Fruit fly (Drosophila melanogaster) whole organism, embryonic: Measurements from ENCODE around the gene Cyfip.

Experiments
- Blimp-1 ChIP-seq: fragments of 200-800 bp; sonication (Bioruptor generic); optimal IDR thresholded peaks from 3 replicates; lab custom pipeline; 2018; ENCODE audit warnings: missing biosample characterization, missing genetic modification characterization, mild to moderate bottlenecking, moderate library complexity, missing genetic modification reagents
- CG10565 ChIP-seq: fragments of 200-800 bp; sonication (Bioruptor generic); optimal IDR thresholded peaks from 3 replicates; lab custom pipeline; 2016; ENCODE audit warnings: missing biosample characterization, mild to moderate bottlenecking, missing genetic modification characterization
- CG12071 ChIP-seq: fragments of 200-800 bp; sonication (Bioruptor generic); optimal IDR thresholded peaks from 3 replicates; lab custom pipeline; 2018; ENCODE audit warnings: missing biosample characterization, mild to moderate bottlenecking, missing genetic modification characterization
- CG12769 ChIP-seq: fragments of 200-800 bp; sonication (Bioruptor generic); optimal IDR thresholded peaks from 2 replicates; lab custom pipeline; 2019; ENCODE audit warnings: missing biosample characterization, mild to moderate bottlenecking, missing genetic modification characterization, moderate library complexity
- CG1602 ChIP-seq: fragments of 200-800 bp; sonication (Bioruptor generic); optimal IDR thresholded peaks from 3 replicates; lab custom pipeline; 2016; ENCODE audit warnings: missing biosample characterization, missing genetic modification characterization
- CG17186 ChIP-seq: fragments of 200-800 bp; sonication (Bioruptor generic); optimal IDR thresholded peaks from 3 replicates; lab custom pipeline; 2017; ENCODE audit warnings: missing biosample characterization, missing genetic modification reagents, missing genetic modification characterization
- CG17385 ChIP-seq: fragments of 200-800 bp; sonication (Bioruptor generic); optimal IDR thresholded peaks from 3 replicates; lab custom pipeline; 2018; ENCODE audit warnings: missing biosample characterization, mild to moderate bottlenecking, missing genetic modification characterization
- CG17568 ChIP-seq: fragments of 200-800 bp; sonication (Bioruptor generic); optimal IDR thresholded peaks from 2 replicates; lab custom pipeline; 2018; ENCODE audit warnings: missing biosample characterization, mild to moderate bottlenecking, missing genetic modification characterization, moderate library complexity
- CG30403 ChIP-seq: fragments of 200-800 bp; sonication (Bioruptor generic); optimal IDR thresholded peaks from 3 replicates; lab custom pipeline; 2016; ENCODE audit warnings: missing biosample characterization, missing genetic modification characterization
- CG3163 ChIP-seq: fragments of 200-800 bp; sonication (Bioruptor generic); optimal IDR thresholded peaks from 3 replicates; lab custom pipeline; 2016; ENCODE audit warnings: missing biosample characterization, missing genetic modification characterization
- CG3281 ChIP-seq: fragments of 200-800 bp; sonication (Bioruptor generic); optimal IDR thresholded peaks from 3 replicates; lab custom pipeline; 2017; ENCODE audit warnings: missing biosample characterization, mild to moderate bottlenecking, missing genetic modification characterization
- CG42726 ChIP-seq: fragments of 200-800 bp; sonication (Bioruptor generic); IDR thresholded peaks from 2 replicates; pipeline ENCODE4 v1.3.6; 2022; ENCODE audit warnings: missing biosample characterization, missing genetic modification characterization; ENCODE audit not compliant: partially characterized antibody
- CG4730 ChIP-seq: fragments of 200-800 bp; sonication (Bioruptor generic); IDR thresholded peaks from 2 replicates; pipeline ENCODE4 v1.3.6; 2022; ENCODE audit warnings: missing biosample characterization, missing genetic modification characterization
- CG6654 ChIP-seq: fragments of 200-800 bp; sonication (Bioruptor generic); optimal IDR thresholded peaks from 2 replicates; lab custom pipeline; 2017; ENCODE audit warnings: missing biosample characterization, mild to moderate bottlenecking, missing genetic modification characterization
- CG7745 ChIP-seq: fragments of 200-800 bp; sonication (Bioruptor generic); optimal IDR thresholded peaks from 2 replicates; lab custom pipeline; 2018; ENCODE audit warnings: missing biosample characterization, mild to moderate bottlenecking, missing genetic modification characterization, moderate library complexity
- CG8290 ChIP-seq, 3 experiments: fragments of 200-800 bp; sonication (Bioruptor generic); optimal IDR thresholded peaks; 2 replicates each; lab custom pipeline; 2016 to 2019; ENCODE audit warnings: missing biosample characterization in 3 of 3, missing genetic modification characterization in 3 of 3, mild to moderate bottlenecking in 2 of 3, moderate library complexity in 1 of 3
- CG8478 ChIP-seq: fragments of >200 bp; optimal IDR thresholded peaks from 2 replicates; lab custom pipeline; 2018
- Dbx ChIP-seq: fragments of 200-800 bp; sonication (Bioruptor generic); IDR thresholded peaks from 3 replicates; pipeline ENCODE4 v1.3.6; 2022; ENCODE audit warnings: missing biosample characterization, missing genetic modification characterization
- Deaf1 ChIP-seq: fragments of 200-800 bp; optimal IDR thresholded peaks from 3 replicates; lab custom pipeline; 2019; ENCODE audit warnings: missing biosample characterization, mild to moderate bottlenecking, missing genetic modification characterization, moderate library complexity
- Doc3 ChIP-seq: fragments of 200-800 bp; sonication (Bioruptor generic); IDR thresholded peaks from 3 replicates; pipeline ENCODE4 v1.3.6; 2022; ENCODE audit warnings: missing biosample characterization, missing genetic modification characterization; ENCODE audit not compliant: partially characterized antibody
- Hmr ChIP-seq: fragments of 200-800 bp; sonication (Bioruptor generic); optimal IDR thresholded peaks from 3 replicates; lab custom pipeline; 2017; ENCODE audit warnings: mild to moderate bottlenecking, missing biosample characterization, missing genetic modification reagents, missing genetic modification characterization
- Hr3 ChIP-seq: fragments of 200-800 bp; sonication (Bioruptor generic); optimal IDR thresholded peaks from 3 replicates; lab custom pipeline; 2016; ENCODE audit warnings: missing biosample characterization, missing genetic modification characterization
- MESR4 ChIP-seq: fragments of 200-800 bp; sonication (Bioruptor generic); optimal IDR thresholded peaks from 2 replicates; lab custom pipeline; 2018; ENCODE audit warnings: missing biosample characterization, mild to moderate bottlenecking, missing genetic modification characterization, moderate library complexity
- Mad ChIP-seq: fragments of 200-800 bp; sonication (Bioruptor generic); optimal IDR thresholded peaks from 2 replicates; lab custom pipeline; 2016; ENCODE audit warnings: missing biosample characterization, missing genetic modification characterization
- Med ChIP-seq: fragments of 200-800 bp; sonication (Bioruptor generic); peaks from one replicate; lab custom pipeline; 2016; ENCODE audit warnings: missing biosample characterization, missing genetic modification characterization, mild to moderate bottlenecking, inconsistent platforms, moderate library complexity
- Nf-YB ChIP-seq: fragments of 200-800 bp; sonication (Bioruptor generic); optimal IDR thresholded peaks from 3 replicates; lab custom pipeline; 2019; ENCODE audit warnings: missing biosample characterization, mild to moderate bottlenecking, missing genetic modification characterization, moderate library complexity
- Nf-YC ChIP-seq: fragments of 200-800 bp; optimal IDR thresholded peaks from 3 replicates; lab custom pipeline; 2019; ENCODE audit warnings: missing biosample characterization, mild to moderate bottlenecking, missing genetic modification characterization, moderate library complexity
- Pdp1 ChIP-seq, 2 experiments: fragments of 200-800 bp; sonication (Bioruptor generic); optimal IDR thresholded peaks; 3 replicates each; lab custom pipeline; 2016; ENCODE audit warnings: missing biosample characterization in 2 of 2, missing genetic modification characterization in 2 of 2, mild to moderate bottlenecking in 1 of 2, moderate library complexity in 1 of 2
- Sin3A ChIP-seq: fragments of >200 bp; optimal IDR thresholded peaks from 2 replicates; lab custom pipeline; 2018
- Sox102F ChIP-seq: fragments of 200-800 bp; sonication (Bioruptor generic); optimal IDR thresholded peaks from 2 replicates; lab custom pipeline; 2018; ENCODE audit warnings: missing biosample characterization, mild to moderate bottlenecking, missing genetic modification characterization, moderate library complexity
- Ssrp ChIP-seq: fragments of 200-800 bp; sonication (Bioruptor generic); optimal IDR thresholded peaks from 2 replicates; lab custom pipeline; 2018; ENCODE audit warnings: missing biosample characterization, mild to moderate bottlenecking, missing genetic modification characterization, moderate library complexity
- Trl ChIP-seq, 3 experiments: fragments of >200 bp in 2 of 3; fragments of 200-800 bp in 1 of 3; sonication (Bioruptor generic) in 1 of 3; optimal IDR thresholded peaks; 2 replicates in 1 of 3; 3 replicates in 2 of 3; lab custom pipeline; 2016 to 2017; ENCODE audit warnings: missing biosample characterization in 1 of 3, missing genetic modification characterization in 1 of 3
- YL-1 ChIP-seq: fragments of 200-800 bp; sonication (Bioruptor generic); optimal IDR thresholded peaks from 3 replicates; lab custom pipeline; 2017; ENCODE audit warnings: missing biosample characterization, mild to moderate bottlenecking, missing genetic modification characterization
- cad ChIP-seq: fragments of >200 bp; optimal IDR thresholded peaks from 2 replicates; lab custom pipeline; 2017; ENCODE audit warnings: missing biosample characterization, missing genetic modification characterization
- dan ChIP-seq: fragments of 200-800 bp; sonication (Bioruptor generic); IDR thresholded peaks from 2 replicates; pipeline ENCODE4 v1.3.6; 2022; ENCODE audit warnings: missing biosample characterization, missing genetic modification characterization
- ind ChIP-seq: fragments of 200-800 bp; sonication (Bioruptor generic); optimal IDR thresholded peaks from 3 replicates; lab custom pipeline; 2016; ENCODE audit warnings: missing biosample characterization, missing genetic modification characterization
- jumu ChIP-seq: fragments of 200-800 bp; sonication (Bioruptor generic); optimal IDR thresholded peaks from 3 replicates; lab custom pipeline; 2016; ENCODE audit warnings: missing biosample characterization, missing genetic modification characterization
- lbe ChIP-seq: fragments of 200-800 bp; sonication (Bioruptor generic); optimal IDR thresholded peaks from 2 replicates; lab custom pipeline; 2016; ENCODE audit warnings: missing biosample characterization, mild to moderate bottlenecking, missing genetic modification characterization
- lola ChIP-seq, 3 experiments: fragments of >200 bp in 2 of 3; fragments of 200-800 bp in 1 of 3; sonication (Bioruptor generic) in 1 of 3; optimal IDR thresholded peaks; 2 replicates each; lab custom pipeline; 2017 to 2019; ENCODE audit warnings: missing biosample characterization in 3 of 3, missing genetic modification characterization in 3 of 3, mild to moderate bottlenecking in 1 of 3, moderate library complexity in 1 of 3
- luna ChIP-seq: fragments of 200-800 bp; sonication (Bioruptor generic); optimal IDR thresholded peaks from 2 replicates; lab custom pipeline; 2016; ENCODE audit warnings: missing biosample characterization, missing genetic modification characterization
- mirr ChIP-seq: fragments of 200-800 bp; sonication (Bioruptor generic); optimal IDR thresholded peaks from 3 replicates; lab custom pipeline; 2018; ENCODE audit warnings: missing biosample characterization, mild to moderate bottlenecking, missing genetic modification characterization
- nerfin-1 ChIP-seq: fragments of 200-800 bp; sonication (Bioruptor generic); optimal IDR thresholded peaks from 3 replicates; lab custom pipeline; 2019; ENCODE audit warnings: missing biosample characterization, mild to moderate bottlenecking, missing genetic modification characterization, moderate library complexity
- oc ChIP-seq: fragments of 200-800 bp; sonication (Bioruptor generic); optimal IDR thresholded peaks from 2 replicates; lab custom pipeline; 2018; ENCODE audit warnings: missing biosample characterization, mild to moderate bottlenecking, missing genetic modification characterization, moderate library complexity
- pros ChIP-seq: fragments of 200-800 bp; sonication (Bioruptor generic); optimal IDR thresholded peaks from 3 replicates; lab custom pipeline; 2019; ENCODE audit warnings: missing biosample characterization, mild to moderate bottlenecking, missing genetic modification characterization, moderate library complexity
- salm ChIP-seq: fragments of 200-800 bp; sonication (Bioruptor generic); optimal IDR thresholded peaks from 2 replicates; lab custom pipeline; 2018; ENCODE audit warnings: missing biosample characterization, mild to moderate bottlenecking, missing genetic modification characterization
- seq ChIP-seq: fragments of 200-800 bp; sonication (Bioruptor generic); IDR thresholded peaks from 2 replicates; pipeline ENCODE4 v1.3.6; 2022; ENCODE audit warnings: missing biosample characterization, missing genetic modification characterization
- stc ChIP-seq: fragments of 200-800 bp; sonication (Bioruptor generic); IDR thresholded peaks from 2 replicates; pipeline ENCODE4 v1.3.6; 2022; ENCODE audit warnings: missing biosample characterization, missing genetic modification characterization
- sug ChIP-seq: fragments of 200-800 bp; optimal IDR thresholded peaks from 2 replicates; lab custom pipeline; 2019; ENCODE audit warnings: missing biosample characterization, mild to moderate bottlenecking, missing genetic modification characterization, moderate library complexity
- vnd ChIP-seq: fragments of 200-800 bp; sonication (Bioruptor generic); IDR thresholded peaks from 3 replicates; pipeline ENCODE4 v1.3.6; 2022; ENCODE audit warnings: missing biosample characterization, missing genetic modification characterization; ENCODE audit not compliant: partially characterized antibody
- yki ChIP-seq: fragments of >200 bp; optimal IDR thresholded peaks from 3 replicates; lab custom pipeline; 2018

Gene Cyfip

dm6 chr3R:15290642-15291118 lies 42.4 kb upstream of the Cyfip start, which contains the start of gene CG45218 (continued):
- TF ChIP-seq vnd (no peak), CG42726 (no peak), seq (GFP tag; lab: Robert Waterston, UW) (no peak), jumu (GFP tag; lab: Kevin White, UChicago) (peak; percentile 0), CG7745 (tag; lab: Kevin White, UChicago) (peak; percentile 18), Nf-YC (tag; lab: Kevin White, UChicago) (peak; percentile 65), Med (GFP tag; lab: Kevin White, UChicago) (peak; percentile 47), Deaf1 (peak; percentile 46), sug (tag; lab: Kevin White, UChicago) (peak; percentile 4), dan (no peak), Blimp-1 (GFP tag; lab: Kevin White, UChicago) (no peak), cad (GFP tag; lab: Kevin White, UChicago) (no peak), Mad (no peak), CG30403 (GFP tag; lab: Kevin White, UChicago) (no peak), CG1602 (GFP tag; lab: Kevin White, UChicago) (no peak), mirr (GFP tag; lab: Kevin White, UChicago) (peak; percentile 62), Trl (optimal IDR thresholded peaks at IDR 0.05; lab: Kevin White, UChicago) (peak in 1 of 2 experiments; percentile 14), Trl (GFP tag; optimal IDR thresholded peaks at IDR 0.05; lab: Kevin White, UChicago) (no peak), CG8478 (peak; percentile 64), Doc3 (no peak), Dbx (GFP tag; lab: Robert Waterston, UW) (no peak), MESR4 (GFP tag; lab: Kevin White, UChicago) (peak; percentile 25), oc (tag; lab: Kevin White, UChicago) (peak; percentile 40), CG8290 (GFP tag; optimal IDR thresholded peaks at IDR 0.05; lab: Kevin White, UChicago) (no peak), CG8290 (tag; optimal IDR thresholded peaks at IDR 0.05; lab: Kevin White, UChicago) (peak in 1 of 2 experiments; percentile 35), lola (GFP tag; optimal IDR thresholded peaks at IDR 0.05; lab: Kevin White, UChicago) (no peak), CG6654 (GFP tag; lab: Kevin White, UChicago) (no peak), nerfin-1 (no peak), Ssrp (no peak), Nf-YB (GFP tag; lab: Kevin White, UChicago) (peak; percentile 23), Sin3A (no peak), YL-1 (GFP tag; lab: Kevin White, UChicago) (peak; percentile 19), CG12769 (peak; percentile 51), CG12071 (no peak), CG10565 (GFP tag; lab: Kevin White, UChicago) (no peak), CG3281 (GFP tag; lab: Kevin White, UChicago) (peak; percentile 4)

- TF ChIP-seq lbe (GFP tag; lab: Kevin White, UChicago), result peak; percentile 54
- peak; percentile 17 for TF ChIP-seq CG17385 (GFP tag; lab: Kevin White, UChicago)
- peak; percentile 71 for TF ChIP-seq yki (lab: Kevin White, UChicago)
- peak; percentile 10 for TF ChIP-seq salm (tag; lab: Kevin White, UChicago)
- TF ChIP-seq stc (GFP tag; lab: Robert Waterston, UW), result no peak
- no peak for TF ChIP-seq CG17186 (GFP tag; lab: Kevin White, UChicago)
- TF ChIP-seq luna (GFP tag; lab: Kevin White, UChicago), result no peak
- no peak for TF ChIP-seq Hr3 (GFP tag; lab: Kevin White, UChicago)
- TF ChIP-seq ind (GFP tag; lab: Kevin White, UChicago), result no peak
- TF ChIP-seq pros (GFP tag; lab: Kevin White, UChicago), result peak; percentile 91
- no peak for TF ChIP-seq Sox102F (GFP tag; lab: Kevin White, UChicago)
- TF ChIP-seq Med (GFP tag; lab: Kevin White, UChicago), result peak; percentile 12
- TF ChIP-seq CG3163, result peak; percentile 93
- peak; percentile 12 for TF ChIP-seq CG3281 (GFP tag; lab: Kevin White, UChicago)
- TF ChIP-seq CG4730, result no peak
- TF ChIP-seq CG12769, result peak; percentile 63
- TF ChIP-seq Pdp1 (GFP tag; optimal IDR thresholded peaks at IDR 0.05; lab: Kevin White, UChicago), result peak in 1 of 2 experiments; percentile 54
- peak; percentile 27 for TF ChIP-seq CG17568
- TF ChIP-seq Hmr (GFP tag; lab: Kevin White, UChicago), result peak; percentile 23
Measured at dm6 chr3R:15291551-15292223, 41.4 kb upstream of the Cyfip start.
